Fruit fly (Drosophila melanogaster) Kc167 (cell line): ENCODE results near the gene CG11714.

Experiments
- Myc ChIP-seq: fragments of >200 bp; optimal IDR thresholded peaks from 2 replicates; lab custom pipeline; 2017; ENCODE audit warnings: missing external identifiers
- h ChIP-seq: fragments of >200 bp; optimal IDR thresholded peaks from 3 replicates; lab custom pipeline; 2018; ENCODE audit warnings: missing external identifiers
- insv ChIP-seq: fragments of >200 bp; optimal IDR thresholded peaks from 3 replicates; lab custom pipeline; 2018; ENCODE audit warnings: missing external identifiers
- psq ChIP-seq: fragments of >200 bp; optimal IDR thresholded peaks from 2 replicates; lab custom pipeline; 2017; ENCODE audit warnings: missing external identifiers

DNA sequence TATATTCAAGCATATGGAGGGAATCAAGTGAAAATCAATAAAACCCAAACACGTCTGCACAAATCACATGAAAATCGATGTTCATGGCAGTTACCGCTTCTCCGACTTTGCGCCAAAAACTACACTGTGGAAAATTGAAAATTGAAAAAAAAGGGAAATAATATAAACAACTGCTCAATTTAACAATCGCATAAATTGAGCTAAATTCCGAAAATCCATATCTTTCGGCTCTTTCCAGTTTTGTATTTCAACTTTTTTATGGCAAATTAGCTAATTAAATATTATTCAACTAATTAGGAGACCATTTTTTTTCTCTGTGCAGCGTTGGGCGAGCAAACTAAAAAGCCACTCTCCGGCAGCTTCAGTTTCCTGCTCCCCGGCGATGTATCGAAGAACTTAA, 38.0 kb downstream of the CG11714 start:
- TF ChIP-seq insv (lab: Kevin White, UChicago) (no peak), psq (lab: Kevin White, UChicago) (no peak), Myc (lab: Kevin White, UChicago) (no peak), h (no peak)
